ENCODE assay signal across 2 worm cellular contexts in genomic region chrIV:11859995-11860605, ce11.
TF ChIP-seq lines count a peak whose summit lies in the region.

mob-1 (plus strand) TSS chrIV:11860555.

TF ChIP-seq in whole organism, L1 larva, 84 proteins besides CTCF, POLR2A, EP300 and RAD21 (continued from another document):
- TF ChIP-seq efl-1 (optimal IDR thresholded peaks at IDR 0.05; lab: Kevin White, UChicago) = no peak
- TF ChIP-seq efl-1 (GFP tag; optimal IDR thresholded peaks at IDR 0.05 in 1 of 2; lab: Kevin White, UChicago) = peak in 1 of 2 experiments; percentile 70
- no peak for TF ChIP-seq nhr-84 (tag; optimal IDR thresholded peaks at IDR 0.05; lab: Kevin White, UChicago)
- TF ChIP-seq lin-14 (GFP tag; optimal IDR thresholded peaks at IDR 0.05; lab: Kevin White, UChicago) = peak; percentile 20

TF ChIP-seq in whole organism, L4 larva, 104 proteins besides CTCF, POLR2A, EP300 and RAD21 (continued from another document):
- TF ChIP-seq mes-2 (tag; optimal IDR thresholded peaks at IDR 0.05; lab: Kevin White, UChicago; ENCODE audit: poor library complexity, severe bottlenecking) (peak; percentile 29), hlh-11 (tag; optimal IDR thresholded peaks at IDR 0.05; lab: Kevin White, UChicago) (peak; percentile 7), dve-1 (tag; optimal IDR thresholded peaks at IDR 0.05; lab: Kevin White, UChicago; ENCODE audit: insufficient read depth) (peak; percentile 42)
TF ChIP-seq in whole organism, L4 larva: peak in this region for 14.
